Fruit fly (Drosophila melanogaster): ENCODE data around the gene raskol.
A peak's percentile ranks its signal among the peaks of the same experiment; 100 is the strongest.

raskol gene

dm6 chrX:17712466-17712865 is 2.5 kb downstream of the raskol start (continued):
- TF ChIP-seq CG7963 (GFP tag; IDR thresholded peaks at IDR 0.05; ENCODE audit: partially characterized antibody) (no peak), az2 (GFP tag; optimal IDR thresholded peaks at IDR 0.05) (peak; percentile 28), CG33213 (GFP tag; optimal IDR thresholded peaks at IDR 0.05) (no peak), bcd (GFP tag; optimal IDR thresholded peaks at IDR 0.05) (no peak), CG8924 (tag; optimal IDR thresholded peaks at IDR 0.05) (peak; percentile 38), Camta (GFP tag; optimal IDR thresholded peaks at IDR 0.05) (no peak), CG2712 (tag; optimal IDR thresholded peaks at IDR 0.05) (peak; percentile 15), CG2202 (tag; optimal IDR thresholded peaks at IDR 0.05) (no peak), CG7372 (GFP tag; IDR thresholded peaks at IDR 0.05) (no peak), Dip3 (GFP tag; optimal IDR thresholded peaks at IDR 0.05) (no peak), CG16779 (GFP tag; IDR thresholded peaks at IDR 0.05) (no peak), shn (GFP tag; optimal IDR thresholded peaks at IDR 0.05) (no peak), CG11504 (tag; optimal IDR thresholded peaks at IDR 0.05) (peak; percentile 49), Opbp (GFP tag; IDR thresholded peaks at IDR 0.05; ENCODE audit: partially characterized antibody) (no peak), CG13123 (GFP tag; optimal IDR thresholded peaks at IDR 0.05) (no peak), D (optimal IDR thresholded peaks at IDR 0.05) (no peak), D (GFP tag; optimal IDR thresholded peaks at IDR 0.05) (peak; percentile 2), CG17359 (tag; optimal IDR thresholded peaks at IDR 0.05) (peak; percentile 17), vvl (GFP tag; IDR thresholded peaks at IDR 0.05) (no peak), mirr (GFP tag; optimal IDR thresholded peaks at IDR 0.05) (no peak), pfk (GFP tag; optimal IDR thresholded peaks at IDR 0.05) (no peak), CG14860 (GFP tag; IDR thresholded peaks at IDR 0.05; ENCODE audit: partially characterized antibody) (no peak), stc (GFP tag; IDR thresholded peaks at IDR 0.05) (no peak), CG12769 (tag; optimal IDR thresholded peaks at IDR 0.05) (no peak), Doc3 (GFP tag; IDR thresholded peaks at IDR 0.05; ENCODE audit: partially characterized antibody) (no peak), nerfin-1 (tag; optimal IDR thresholded peaks at IDR 0.05) (no peak), zen (tag; optimal IDR thresholded peaks at IDR 0.05) (no peak), MESR4 (GFP tag; optimal IDR thresholded peaks at IDR 0.05) (no peak), grau (tag; optimal IDR thresholded peaks at IDR 0.05) (peak; percentile 23), Dfd (GFP tag; optimal IDR thresholded peaks at IDR 0.05) (no peak), Scr (GFP tag; IDR thresholded peaks at IDR 0.05; ENCODE audit: partially characterized antibody) (no peak), tx (GFP tag; optimal IDR thresholded peaks at IDR 0.05) (no peak), CG11398 (GFP tag; optimal IDR thresholded peaks at IDR 0.05) (no peak), Mes4 (GFP tag; optimal IDR thresholded peaks at IDR 0.05) (no peak), her (GFP tag; optimal IDR thresholded peaks at IDR 0.05) (no peak), gsb-n (tag; optimal IDR thresholded peaks at IDR 0.05) (no peak), CG12391 (tag; optimal IDR thresholded peaks at IDR 0.05) (peak; percentile 39), row (GFP tag; IDR thresholded peaks at IDR 0.05) (0 out of 3 replicates have a peak, but pooled peaks have one; percentile 16), CG11247 (GFP tag; IDR thresholded peaks at IDR 0.05) (no peak), Hr78 (GFP tag; optimal IDR thresholded peaks at IDR 0.05) (no peak)

dm6 chrX:17712995-17713739 is 3.2 kb downstream of the raskol start:
- no peak for TF ChIP-seq wdn (GFP tag; IDR thresholded peaks at IDR 0.05)
- TF ChIP-seq stc (GFP tag; IDR thresholded peaks at IDR 0.05) = no peak
- TF ChIP-seq CG5245 (GFP tag; optimal IDR thresholded peaks at IDR 0.05) = no peak
- no peak for TF ChIP-seq trh (GFP tag; optimal IDR thresholded peaks at IDR 0.05)
- TF ChIP-seq CG5953 (GFP tag; IDR thresholded peaks at IDR 0.05) = no peak
- peak; percentile 37 for TF ChIP-seq kni (GFP tag; optimal IDR thresholded peaks at IDR 0.05)
- TF ChIP-seq salm (tag; optimal IDR thresholded peaks at IDR 0.05) = no peak
- no peak for TF ChIP-seq da (GFP tag; optimal IDR thresholded peaks at IDR 0.05)
- peak; percentile 44 for TF ChIP-seq Ets65A (GFP tag)
- TF ChIP-seq dysf (GFP tag; IDR thresholded peaks at IDR 0.05) = peak; percentile 56; the same call in 2 of the 3 replicates
- peak; percentile 45 for TF ChIP-seq Vsx1 (GFP tag; optimal IDR thresholded peaks at IDR 0.05)
- TF ChIP-seq CG2678 (tag; optimal IDR thresholded peaks at IDR 0.05) = peak; percentile 83
- TF ChIP-seq gcm2 (GFP tag; optimal IDR thresholded peaks at IDR 0.05) = no peak
